Fruit fly (Drosophila melanogaster) whole organism: Measurements from ENCODE around the gene CG7006.

Source experiments
- CG8478 ChIP-seq: fragments of >200 bp; optimal IDR thresholded peaks from 2 replicates; lab custom pipeline; 2018; ENCODE audit warnings: inconsistent platforms
- EcR ChIP-seq, 2 experiments: fragments of >200 bp; optimal IDR thresholded peaks; 2 replicates each; lab custom pipeline; 2017; ENCODE audit warnings: missing biosample characterization in 2 of 2, missing genetic modification characterization in 2 of 2, missing genetic modification reagents in 2 of 2
- pan ChIP-seq: fragments of >200 bp; optimal IDR thresholded peaks from 2 replicates; lab custom pipeline; 2017

DNA sequence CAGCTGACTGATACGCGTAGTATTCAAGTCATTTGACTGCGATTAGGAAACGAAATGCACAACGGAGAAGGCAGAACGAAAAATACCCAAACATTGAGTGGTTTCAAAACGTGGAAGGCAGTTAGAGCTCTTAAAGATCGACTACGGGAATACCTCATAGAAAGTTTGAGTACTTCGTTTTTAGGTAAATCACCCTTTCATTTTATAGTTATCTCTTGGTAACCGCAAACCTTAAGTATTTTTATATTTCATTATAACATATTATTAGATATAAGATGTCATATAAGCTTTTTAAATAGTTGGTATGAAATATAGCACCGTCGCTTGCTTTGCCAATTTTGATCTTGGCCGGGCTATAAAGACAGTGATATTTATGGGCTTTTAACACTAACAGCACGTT is 5.3 kb upstream of the CG7006 start:
- no peak for TF ChIP-seq pan (lab: Kevin White, UChicago)
- TF ChIP-seq CG8478 (lab: Kevin White, UChicago) = no peak
- TF ChIP-seq EcR (GFP tag; optimal IDR thresholded peaks at IDR 0.05; lab: Kevin White, UChicago) = no peak
